Worm (Caenorhabditis elegans) whole organism, early embryonic: Measurements from ENCODE around the gene F48F7.6.

Source experiments
- F13C5.2 ChIP-seq: sonication (generic microtip); optimal IDR thresholded peaks from 2 replicates; lab custom pipeline; 2017; ENCODE audit warnings: mild to moderate bottlenecking, missing genetic modification characterization, inconsistent platforms, missing compliant biosample characterization
- ama-1 ChIP-seq: fragments of 150-350 bp; optimal IDR thresholded peaks from 2 replicates; lab custom pipeline; 2014
- ceh-13 ChIP-seq: fragments of 200-800 bp; sonication (Bioruptor generic); optimal IDR thresholded peaks from 2 replicates; lab custom pipeline; 2018; ENCODE audit warnings: mild to moderate bottlenecking, missing genetic modification characterization, missing compliant biosample characterization
- ceh-36 ChIP-seq: sonication (generic microtip); optimal IDR thresholded peaks from 2 replicates; lab custom pipeline; 2016; ENCODE audit warnings: missing genetic modification characterization, inconsistent platforms, missing compliant biosample characterization
- flt-1 ChIP-seq: fragments of 200-800 bp; sonication (Bioruptor generic); IDR thresholded peaks from 2 replicates; pipeline ENCODE4 v1.3.6; 2022; ENCODE audit warnings: missing genetic modification characterization, missing compliant biosample characterization
- hmbx-1 ChIP-seq: sonication (generic microtip); optimal IDR thresholded peaks from 2 replicates; lab custom pipeline; 2016; ENCODE audit warnings: mild to moderate bottlenecking, missing genetic modification characterization, missing compliant biosample characterization
- sea-1 ChIP-seq: fragments of 200-800 bp; sonication (Bioruptor generic); conservative IDR thresholded peaks from 2 replicates; pipeline ENCODE4 v1.3.6; 2022; ENCODE audit warnings: missing genetic modification characterization, missing compliant biosample characterization
- tbx-11 ChIP-seq: fragments of 200-800 bp; sonication (Bioruptor generic); IDR thresholded peaks from 2 replicates; pipeline ENCODE4 v1.3.6; 2022; ENCODE audit warnings: missing genetic modification characterization, missing compliant biosample characterization
- tbx-37 ChIP-seq: fragments of 200-800 bp; sonication (Bioruptor generic); conservative IDR thresholded peaks from 2 replicates; pipeline ENCODE4 v1.3.6; 2022; ENCODE audit warnings: missing genetic modification reagents, missing genetic modification characterization, missing compliant biosample characterization

ce11 chrX:13973769-13974168 is 3.9 kb upstream of the F48F7.6 start:
- no peak for TF ChIP-seq ceh-13 (GFP tag; lab: Kevin White, UChicago)
- TF ChIP-seq F13C5.2 (tag; lab: Kevin White, UChicago) = no peak
- no peak for TF ChIP-seq flt-1 (GFP tag; lab: Robert Waterston, UW)
- TF ChIP-seq tbx-37 (GFP tag; lab: Robert Waterston, UW) = no peak
- TF ChIP-seq tbx-11 (GFP tag; lab: Robert Waterston, UW) = no peak
- no peak for TF ChIP-seq ama-1 (lab: Kevin White, UChicago)
- TF ChIP-seq sea-1 (GFP tag; lab: Robert Waterston, UW) = no peak
- TF ChIP-seq hmbx-1 (tag; lab: Kevin White, UChicago) = no peak
- no peak for TF ChIP-seq ceh-36 (tag; lab: Kevin White, UChicago)
